Worm (Caenorhabditis elegans) whole organism, L4/young adult: ENCODE measurements around the gene clec-242.

Experiments
- W03F9.2 ChIP-seq: fragments of 150-350 bp; optimal IDR thresholded peaks from 2 replicates; lab custom pipeline; 2014; ENCODE audit warnings: missing biosample characterization, missing genetic modification characterization
- dao-5 ChIP-seq: sonication (generic microtip); optimal IDR thresholded peaks from 2 replicates; lab custom pipeline; 2016; ENCODE audit warnings: missing genotype, missing genetic modification characterization, moderate library complexity, missing compliant biosample characterization
- him-1 ChIP-seq: sonication (generic microtip); optimal IDR thresholded peaks from 2 replicates; lab custom pipeline; 2016; ENCODE audit warnings: missing genotype, missing genetic modification reagents, missing genetic modification characterization, missing compliant biosample characterization

The clec-242 gene

DNA sequence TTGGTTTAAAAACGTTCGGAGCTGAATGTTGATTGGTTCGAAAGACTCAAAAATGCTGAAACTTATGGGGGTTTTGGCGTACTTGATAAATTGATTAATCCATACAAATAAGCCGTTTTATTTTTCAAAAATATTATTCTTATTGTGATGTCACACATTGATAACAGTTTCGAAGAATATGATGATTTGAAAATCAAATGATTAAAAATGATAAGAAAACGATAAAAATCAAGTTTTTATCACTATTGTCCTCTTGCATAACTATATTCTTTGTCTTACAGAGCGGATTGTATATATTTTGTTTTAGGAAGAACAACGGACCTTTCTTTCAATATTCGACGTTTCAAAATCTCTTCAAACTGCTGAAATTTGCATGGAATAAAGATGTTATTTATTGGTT is 2.3 kb downstream of the clec-242 start:
- no peak for TF ChIP-seq W03F9.2 (tag; lab: Kevin White, UChicago)
- TF ChIP-seq him-1 = no peak
- TF ChIP-seq dao-5 (tag; lab: Kevin White, UChicago) = no peak

DNA sequence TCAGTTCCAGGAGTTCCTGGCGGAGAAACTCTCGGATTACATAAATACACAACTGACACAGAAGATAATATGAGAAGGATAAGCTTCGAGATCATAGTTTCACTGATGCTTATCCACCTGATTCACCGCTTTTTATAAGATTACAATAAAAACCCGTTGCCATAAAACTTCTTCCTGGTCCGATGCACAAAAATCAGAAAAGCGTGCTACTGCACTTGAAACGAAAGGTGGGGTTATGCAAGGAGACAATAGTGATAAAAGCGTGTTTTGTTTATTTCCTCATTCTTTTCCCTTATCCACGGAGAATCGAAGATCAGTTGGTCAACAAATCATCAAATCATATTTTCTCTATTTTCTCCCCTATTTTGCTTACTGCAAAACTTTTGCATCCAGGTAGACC is 2.8 kb downstream of the clec-242 start, which contains the start of gene Y68A4B.3:
Y68A4B.3 (minus strand) TSS at position 101 of the 400 bp plus-strand sequence.
- TF ChIP-seq him-1 (no peak), W03F9.2 (tag; lab: Kevin White, UChicago) (no peak), dao-5 (tag; lab: Kevin White, UChicago) (no peak)

DNA sequence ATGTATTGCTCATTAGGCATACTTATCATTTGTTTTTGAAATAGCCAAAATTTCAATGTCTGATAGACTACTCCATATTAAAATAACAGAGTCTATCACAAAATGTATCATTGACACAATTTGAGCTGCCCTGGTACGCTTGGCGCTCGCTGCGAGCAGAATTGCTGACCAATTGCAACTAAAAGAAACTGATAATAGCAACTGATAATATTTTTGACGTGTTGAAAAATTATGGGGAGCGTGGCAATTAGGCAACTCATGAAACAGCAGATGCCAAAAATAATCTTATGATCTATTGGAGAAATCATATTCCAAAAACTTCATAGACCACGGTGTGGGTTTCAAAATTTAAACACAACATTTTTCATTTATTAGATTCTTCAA is 4.0 kb downstream of the clec-242 start:
- TF ChIP-seq W03F9.2 (tag; lab: Kevin White, UChicago) (no peak), dao-5 (tag; lab: Kevin White, UChicago) (no peak), him-1 (no peak)

DNA sequence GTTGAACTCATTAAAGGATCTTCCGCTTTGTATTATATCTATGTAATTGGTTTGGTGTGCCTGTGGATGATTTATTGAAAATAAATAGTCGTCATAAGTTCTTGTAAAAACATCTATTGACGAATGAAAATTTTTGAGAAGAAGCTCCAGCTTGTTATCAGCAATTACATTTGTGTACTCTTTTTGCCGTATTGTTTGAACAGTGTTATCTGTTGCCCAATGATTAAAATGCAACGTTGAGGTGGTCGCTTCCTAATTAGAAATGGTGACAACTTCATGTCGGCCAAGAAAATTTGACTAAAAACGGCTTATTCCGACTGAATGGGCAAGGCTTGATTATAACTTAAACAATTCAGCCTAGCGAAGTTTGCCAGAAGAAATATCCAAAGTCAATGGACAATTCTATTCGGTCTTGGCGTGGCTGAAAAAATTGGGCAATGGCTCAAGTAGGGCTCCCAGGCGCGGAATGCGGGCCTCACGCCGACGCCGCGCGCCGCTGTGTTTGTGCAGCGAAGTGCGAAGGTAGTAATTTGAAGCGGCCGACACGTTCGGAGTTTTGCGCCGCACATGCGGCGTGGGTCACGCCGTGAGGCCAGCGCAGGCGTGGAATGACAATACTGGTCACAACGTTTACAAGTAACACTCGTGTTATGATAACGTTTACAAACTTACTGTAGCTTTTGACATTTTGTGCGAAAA is 4.6 kb downstream of the clec-242 start:
- TF ChIP-seq W03F9.2 (tag; lab: Kevin White, UChicago) (no peak), dao-5 (tag; lab: Kevin White, UChicago) (no peak), him-1 (no peak)

DNA sequence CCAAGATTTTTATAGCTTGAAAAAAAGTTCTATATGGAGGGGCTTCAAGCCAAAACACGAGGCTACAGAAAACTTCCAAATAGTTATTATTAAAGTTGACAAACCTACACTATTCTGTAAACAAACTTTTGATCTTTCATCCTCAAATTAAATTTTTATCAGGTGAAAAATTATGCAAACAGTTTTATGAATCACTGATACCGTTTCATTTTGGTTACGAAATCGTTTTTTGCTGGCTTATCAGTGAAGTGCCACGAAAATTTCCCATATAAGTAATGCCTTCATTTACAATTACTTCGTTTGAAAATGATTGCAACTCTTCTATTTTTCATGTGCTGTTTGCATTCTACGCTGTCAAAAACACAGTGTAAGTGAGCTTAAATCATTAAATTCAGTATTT is 6.5 kb downstream of the clec-242 start, which contains the start of gene T19C9.8:
T19C9.8 (plus strand) TSS at position 299 of the 400 bp plus-strand sequence.
- TF ChIP-seq him-1 = no peak
- no peak for TF ChIP-seq dao-5 (tag; lab: Kevin White, UChicago)

DNA sequence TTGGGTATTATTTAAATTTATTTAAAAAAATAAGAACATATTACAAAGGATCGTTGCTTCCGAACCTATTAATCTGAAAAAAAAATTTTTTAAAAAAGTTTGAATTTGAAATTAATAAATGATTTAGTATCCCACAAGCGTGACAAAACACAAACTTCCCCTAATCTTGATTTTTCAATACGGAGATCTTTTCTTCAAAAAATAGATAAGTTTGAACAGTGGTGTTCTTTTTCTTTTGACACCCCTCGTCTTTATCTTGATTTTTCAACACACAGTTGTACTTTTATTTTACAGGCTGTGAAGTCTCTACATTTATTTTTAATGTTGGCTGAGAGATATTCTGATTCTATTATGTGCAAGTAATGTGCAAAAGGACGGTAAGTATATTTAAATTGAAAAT is 9.0 kb downstream of the clec-242 start, which contains the start of gene T19C9.10:
T19C9.10 (plus strand) TSS at position 248 of the 400 bp plus-strand sequence.
- TF ChIP-seq W03F9.2 (tag; lab: Kevin White, UChicago) (no peak), dao-5 (tag; lab: Kevin White, UChicago) (no peak)

DNA sequence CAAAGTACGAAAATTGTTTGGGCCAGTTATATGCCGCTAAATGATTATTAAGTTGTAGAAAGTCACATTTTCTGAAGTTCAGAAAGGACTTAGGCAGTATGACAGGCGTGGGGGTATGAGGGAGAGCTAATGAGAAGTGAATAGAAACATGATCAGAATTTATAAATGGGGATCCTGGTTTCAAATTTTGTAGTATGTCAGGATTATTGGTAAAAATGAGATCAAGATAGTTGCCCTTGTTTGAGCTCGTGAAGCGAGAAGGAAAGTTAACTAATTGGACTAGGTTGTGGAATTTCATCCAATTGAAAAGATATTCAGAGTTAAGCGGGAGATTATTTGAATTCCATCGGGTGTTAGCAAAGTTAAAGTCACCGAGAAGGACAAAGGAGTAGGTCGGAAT is 12.9 kb downstream of the clec-242 start:
- TF ChIP-seq W03F9.2 (tag; lab: Kevin White, UChicago) = no peak
- TF ChIP-seq him-1 = no peak
- TF ChIP-seq dao-5 (tag; lab: Kevin White, UChicago) = no peak

DNA sequence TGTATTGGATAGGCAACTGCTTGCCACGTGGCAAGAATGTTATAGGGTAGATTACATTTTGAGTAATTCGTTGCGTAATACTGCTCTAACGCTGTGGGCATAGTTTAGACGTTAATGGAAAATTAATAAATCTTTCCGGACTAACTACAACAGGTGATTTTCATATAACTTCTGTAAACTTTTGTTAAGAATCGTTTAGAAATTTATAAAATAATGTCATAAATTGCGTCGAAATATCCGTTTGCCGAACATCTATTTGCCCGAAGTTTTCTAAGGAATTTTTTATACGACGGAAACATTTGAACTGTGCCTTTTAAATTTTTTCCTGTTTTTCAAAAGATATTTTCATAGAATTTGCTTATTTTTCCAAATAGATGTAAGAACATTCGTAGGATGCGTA is 19.2 kb downstream of the clec-242 start, which contains the start of gene srh-112:
srh-112 (minus strand) TSS at position 101 of the 400 bp plus-strand sequence.
- TF ChIP-seq him-1 = no peak
- TF ChIP-seq dao-5 (tag; lab: Kevin White, UChicago) = no peak
- TF ChIP-seq W03F9.2 (tag; lab: Kevin White, UChicago) = no peak

DNA sequence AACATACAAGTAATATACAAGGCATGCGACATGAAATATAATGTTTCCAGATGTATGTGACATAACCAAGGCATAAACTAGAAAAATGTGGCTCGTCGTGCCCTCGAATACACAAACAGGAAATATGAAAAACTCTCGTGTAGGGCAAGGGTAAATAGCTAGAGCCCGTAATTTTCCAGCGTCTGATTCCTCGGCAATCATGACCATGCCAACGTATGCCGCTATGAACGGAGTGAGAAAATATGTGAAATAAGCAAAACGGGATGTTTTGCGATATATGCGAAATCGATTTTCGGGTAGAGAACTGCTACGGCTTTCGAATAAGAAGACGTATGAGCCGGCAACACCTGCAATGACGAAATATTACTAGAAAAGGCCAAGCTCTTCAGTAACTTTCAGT is 19.9 kb downstream of the clec-242 start, which contains the start of gene scl-25:
scl-25 (plus strand) TSS at position 301 of the 400 bp plus-strand sequence.
- TF ChIP-seq W03F9.2 (tag; lab: Kevin White, UChicago) (no peak), him-1 (no peak), dao-5 (tag; lab: Kevin White, UChicago) (no peak)

DNA sequence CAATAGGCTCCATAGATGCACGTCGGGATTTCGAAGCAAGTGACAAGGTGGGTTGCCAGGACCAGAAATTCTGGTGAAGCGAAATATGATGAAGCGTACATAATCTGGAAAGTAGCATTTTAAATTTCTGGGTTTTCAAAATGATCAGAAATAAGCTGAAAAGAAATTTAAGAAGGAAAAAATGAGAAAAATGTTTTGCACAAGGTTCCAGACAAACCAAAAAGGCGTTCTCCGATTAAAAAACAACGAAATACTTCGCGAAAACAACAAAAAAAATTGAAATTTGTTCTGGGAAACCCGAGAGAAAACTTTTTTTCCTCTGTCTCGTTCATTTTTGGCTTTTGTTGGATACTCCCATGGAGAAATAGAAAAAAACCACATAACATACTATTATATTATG is 22.0 kb downstream of the clec-242 start, which contains the start of gene srh-252:
srh-252 (minus strand) TSS at position 101 of the 400 bp plus-strand sequence.
- no peak for TF ChIP-seq dao-5 (tag; lab: Kevin White, UChicago)
- TF ChIP-seq W03F9.2 (tag; lab: Kevin White, UChicago) = no peak
- TF ChIP-seq him-1 = no peak

DNA sequence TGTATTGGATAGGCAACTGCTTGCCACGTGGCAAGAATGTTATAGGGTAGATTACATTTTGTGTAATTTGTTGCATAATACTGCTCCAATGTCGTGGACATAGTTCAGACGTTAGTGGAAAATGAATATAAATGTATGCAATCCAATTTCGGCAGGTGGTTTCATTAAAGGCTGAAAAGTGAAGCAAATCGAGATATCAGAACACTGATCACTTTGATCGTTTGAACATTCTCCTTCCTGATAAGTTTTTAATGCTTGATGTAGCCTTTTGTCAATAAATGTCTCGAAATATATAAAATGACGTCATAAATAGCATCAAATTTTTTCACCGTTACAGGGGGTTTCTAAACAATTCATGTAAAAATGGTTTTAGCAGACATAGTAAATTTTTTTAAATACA is 25.0 kb downstream of the clec-242 start, which contains the start of gene srh-109:
srh-109 (minus strand) TSS at position 101 of the 400 bp plus-strand sequence.
- TF ChIP-seq him-1 (no peak), dao-5 (tag; lab: Kevin White, UChicago) (no peak), W03F9.2 (tag; lab: Kevin White, UChicago) (no peak)

DNA sequence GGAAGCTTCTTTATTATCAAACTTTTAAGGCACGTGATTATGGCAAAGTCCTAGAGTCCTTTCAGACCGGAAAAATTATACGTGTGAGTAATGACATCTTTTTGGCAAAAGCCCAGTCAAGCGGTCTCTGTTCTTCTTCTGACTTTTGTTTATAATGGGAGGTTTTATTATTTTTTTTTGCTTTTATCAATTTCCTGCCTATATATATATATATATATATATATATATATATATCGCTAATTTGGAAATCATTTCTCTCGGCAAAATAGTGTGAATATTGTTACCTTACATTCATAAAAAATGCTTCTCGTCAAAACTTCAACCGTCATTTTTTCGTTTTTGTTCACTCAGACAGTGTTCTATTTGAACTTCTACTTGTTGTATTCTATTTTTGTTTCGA is 27.6 kb downstream of the clec-242 start, which contains the start of gene srbc-62:
srbc-62 (plus strand) TSS at position 301 of the 400 bp plus-strand sequence.
- TF ChIP-seq him-1 = no peak

DNA sequence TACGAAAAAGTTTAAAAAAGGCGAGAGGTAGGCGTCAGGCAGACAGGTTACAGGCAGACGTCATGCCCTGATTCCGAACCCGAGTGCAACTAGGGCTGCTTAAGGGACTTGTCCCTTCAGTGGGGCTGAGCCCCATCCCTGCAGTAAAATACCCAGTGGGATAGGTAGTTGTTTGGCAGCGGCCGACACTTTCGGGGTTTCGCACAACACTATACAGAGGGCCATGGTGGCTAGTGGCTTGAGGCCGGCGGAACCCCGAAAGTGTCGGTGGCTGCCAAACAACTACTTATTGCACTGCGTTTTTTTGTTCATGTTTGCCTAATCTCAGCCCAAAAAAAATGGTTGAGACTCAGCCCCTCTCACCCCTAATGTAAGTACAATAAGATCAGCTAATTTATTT is 29.7 kb downstream of the clec-242 start:
- TF ChIP-seq W03F9.2 (tag; lab: Kevin White, UChicago) (no peak), dao-5 (tag; lab: Kevin White, UChicago) (no peak), him-1 (no peak)

DNA sequence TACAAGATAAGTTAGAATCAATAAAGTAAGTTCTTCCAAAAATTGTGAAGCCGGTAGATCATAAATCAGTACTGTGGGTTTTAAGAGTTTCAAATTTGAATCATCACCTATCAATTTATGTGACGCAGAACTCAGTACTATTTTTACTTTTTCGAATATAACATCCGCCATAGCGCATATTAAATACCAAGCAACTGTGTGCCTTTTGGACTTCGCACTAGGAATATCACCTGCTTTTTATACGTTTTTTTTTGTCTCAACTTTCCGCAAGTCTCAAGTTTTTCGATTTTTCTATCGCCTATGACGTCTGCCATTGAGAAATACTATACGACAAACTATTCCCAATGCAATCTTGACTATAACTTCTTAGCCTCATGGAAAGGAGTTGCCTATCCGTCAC is 32.6 kb downstream of the clec-242 start, which contains the start of gene srh-113:
srh-113 (plus strand) TSS at position 301 of the 400 bp plus-strand sequence.
- TF ChIP-seq him-1 = no peak
